Worm (Caenorhabditis elegans): Measurements from ENCODE around the gene C25H3.10.

C25H3.10 gene

ce11 chrII:5708154-5708553, 9.4 kb upstream of the C25H3.10 start:
- TF ChIP-seq unc-42 (tag; optimal IDR thresholded peaks at IDR 0.05) (peak; percentile 90), tbx-2 (tag; optimal IDR thresholded peaks at IDR 0.05) (no peak)

DNA sequence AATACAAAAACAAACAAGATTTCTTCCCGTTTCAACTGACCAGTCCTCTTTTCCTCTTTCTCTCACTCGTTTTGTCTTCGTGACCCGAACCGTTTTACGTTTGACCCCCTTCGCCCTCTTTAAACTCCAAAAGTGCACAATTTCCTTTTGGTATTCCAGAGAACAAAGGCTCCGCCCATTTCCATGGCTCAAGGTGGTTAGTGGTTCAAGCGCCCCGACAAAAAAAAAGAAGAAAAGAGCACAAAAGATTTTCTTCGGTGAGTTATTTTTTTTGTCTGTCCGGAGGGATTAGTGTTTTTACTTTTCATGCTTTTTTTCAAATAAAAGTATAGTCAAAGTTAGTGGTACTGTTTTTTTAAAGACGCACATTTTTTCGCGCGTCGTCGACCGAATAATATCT, 8.8 kb upstream of the C25H3.10 start, which contains the start of gene osta-2:
Gene osta-2 (plus strand): TSS at position 160 of the 400 bp plus-strand sequence.
- TF ChIP-seq ttx-3 (tag; optimal IDR thresholded peaks at IDR 0.05) (no peak), C08G9.2 (tag; optimal IDR thresholded peaks at IDR 0.05) (no peak), ceh-34 (tag; optimal IDR thresholded peaks at IDR 0.05) (no peak), ztf-16 (tag; optimal IDR thresholded peaks at IDR 0.05) (no peak), madf-2 (tag; optimal IDR thresholded peaks at IDR 0.05) (no peak), ceh-2 (tag; optimal IDR thresholded peaks at IDR 0.05) (no peak), K09A11.1 (tag; optimal IDR thresholded peaks at IDR 0.05; ENCODE audit: insufficient read depth) (no peak), fax-1 (tag; optimal IDR thresholded peaks at IDR 0.05) (no peak), gmeb-2 (tag; optimal IDR thresholded peaks at IDR 0.05) (no peak), ets-4 (tag; optimal IDR thresholded peaks at IDR 0.05) (no peak), fkh-6 (tag; optimal IDR thresholded peaks at IDR 0.05) (no peak), sdc-2 (tag; optimal IDR thresholded peaks at IDR 0.05) (no peak), ceh-31 (tag; optimal IDR thresholded peaks at IDR 0.05) (no peak), hlh-13 (GFP tag; optimal IDR thresholded peaks at IDR 0.05) (no peak), ceh-14 (tag; optimal IDR thresholded peaks at IDR 0.05) (no peak), unc-3 (GFP tag; conservative IDR thresholded peaks at IDR 0.05) (no peak), unc-3 (tag; optimal IDR thresholded peaks at IDR 0.05) (no peak), nhr-11 (tag; optimal IDR thresholded peaks at IDR 0.05) (no peak), ceh-24 (tag; optimal IDR thresholded peaks at IDR 0.05) (no peak), ceh-9 (tag; optimal IDR thresholded peaks at IDR 0.05) (no peak), lin-11 (tag; optimal IDR thresholded peaks at IDR 0.05) (no peak)

- TF ChIP-seq unc-3 (GFP tag; conservative IDR thresholded peaks at IDR 0.05) (no peak), unc-3 (tag; optimal IDR thresholded peaks at IDR 0.05) (no peak), ceh-31 (tag; optimal IDR thresholded peaks at IDR 0.05) (no peak), pag-3 (tag; optimal IDR thresholded peaks at IDR 0.05; ENCODE audit: borderline replicate concordance) (no peak), hlh-15 (tag; optimal IDR thresholded peaks at IDR 0.05) (no peak), ceh-14 (tag; optimal IDR thresholded peaks at IDR 0.05) (no peak), ceh-19 (GFP tag; optimal IDR thresholded peaks at IDR 0.05) (no peak), Y22D7AL.16 (tag; optimal IDR thresholded peaks at IDR 0.05) (no peak), ceh-6 (GFP tag; optimal IDR thresholded peaks at IDR 0.05) (no peak)
These were observed 5.7 kb upstream of the C25H3.10 start for ce11 chrII:5704479-5704878.

DNA sequence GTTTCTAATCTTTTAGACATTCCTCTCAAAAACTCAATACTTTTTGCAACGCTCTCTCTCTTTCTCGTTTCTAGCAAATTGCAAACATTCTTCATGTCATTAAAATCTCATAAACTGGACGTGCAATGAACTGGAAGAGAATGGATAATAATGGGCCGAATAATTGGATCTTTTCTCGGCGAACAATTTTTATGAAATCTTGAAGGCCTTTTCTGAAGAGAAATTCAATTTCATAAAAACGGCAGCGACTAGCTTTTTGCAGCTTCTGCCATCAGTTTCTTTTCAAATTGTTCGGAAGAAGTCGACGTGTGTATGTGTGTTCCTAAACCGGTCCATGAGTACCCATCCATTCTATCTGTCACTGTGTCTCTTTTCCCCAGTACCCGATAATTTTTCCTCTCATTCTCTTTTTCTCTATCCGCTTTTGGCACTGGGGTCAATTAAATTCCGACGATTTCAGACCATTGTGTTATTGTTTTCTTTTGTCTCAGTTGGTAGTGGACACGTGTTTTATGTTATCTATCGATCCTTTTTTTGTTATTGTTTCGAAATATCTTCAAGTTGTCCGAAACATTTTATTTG, 3.9 kb upstream of the C25H3.10 start:
- TF ChIP-seq ceh-31 (tag; optimal IDR thresholded peaks at IDR 0.05) = peak; percentile 62
- peak; percentile 49 for TF ChIP-seq unc-42 (tag; optimal IDR thresholded peaks at IDR 0.05)
- no peak for TF ChIP-seq K02D7.2 (tag; optimal IDR thresholded peaks at IDR 0.05)
- TF ChIP-seq dve-1 (tag; optimal IDR thresholded peaks at IDR 0.05) = no peak
- TF ChIP-seq ceh-19 (GFP tag; optimal IDR thresholded peaks at IDR 0.05) = no peak

ce11 chrII:5701485-5701884, 2.7 kb upstream of the C25H3.10 start:
- peak; percentile 39 for TF ChIP-seq dve-1 (tag; optimal IDR thresholded peaks at IDR 0.05)
- no peak for TF ChIP-seq eyg-1 (tag; optimal IDR thresholded peaks at IDR 0.05)
- peak; percentile 66 for TF ChIP-seq ama-1 (optimal IDR thresholded peaks at IDR 0.05)
- TF ChIP-seq elt-2 (tag; optimal IDR thresholded peaks at IDR 0.05) = peak; percentile 21
- TF ChIP-seq unc-42 (tag; optimal IDR thresholded peaks at IDR 0.05) = no peak
- TF ChIP-seq pag-3 (tag; optimal IDR thresholded peaks at IDR 0.05; ENCODE audit: borderline replicate concordance) = no peak
- peak; percentile 15 for TF ChIP-seq hlh-30 (tag; optimal IDR thresholded peaks at IDR 0.05; ENCODE audit: insufficient read depth)
- TF ChIP-seq odd-2 (tag; optimal IDR thresholded peaks at IDR 0.05) = no peak
- TF ChIP-seq pros-1 (tag; optimal IDR thresholded peaks at IDR 0.05) = no peak
